Worm (Caenorhabditis elegans): Measurements from ENCODE around the gene C23H5.8.

The C23H5.8 gene

ce11 chrIV:2113362-2114056, at the start of gene C23H5.8:
Gene C23H5.8 (minus strand): TSS chrIV:2113412.
- TF ChIP-seq elt-2 (tag; optimal IDR thresholded peaks at IDR 0.05), result peak; percentile 50
- TF ChIP-seq ceh-6 (GFP tag; optimal IDR thresholded peaks at IDR 0.05), result no peak
- TF ChIP-seq sdc-2 (tag; optimal IDR thresholded peaks at IDR 0.05), result no peak

ce11 chrIV:2162256-2162655, 49.0 kb upstream of the C23H5.8 start:
- TF ChIP-seq gmeb-2 (tag; optimal IDR thresholded peaks at IDR 0.05) (no peak), tbx-7 (tag; optimal IDR thresholded peaks at IDR 0.05) (no peak), ceh-24 (tag; optimal IDR thresholded peaks at IDR 0.05) (no peak), Y22D7AL.16 (tag; optimal IDR thresholded peaks at IDR 0.05) (no peak), hlh-15 (tag; optimal IDR thresholded peaks at IDR 0.05) (no peak), pha-2 (tag; optimal IDR thresholded peaks at IDR 0.05) (no peak), dmd-4 (tag; optimal IDR thresholded peaks at IDR 0.05; ENCODE audit: borderline replicate concordance) (no peak), unc-3 (GFP tag; conservative IDR thresholded peaks at IDR 0.05) (no peak), unc-3 (tag; optimal IDR thresholded peaks at IDR 0.05) (no peak), C38D4.7 (GFP tag; optimal IDR thresholded peaks at IDR 0.05) (no peak), fkh-6 (tag; optimal IDR thresholded peaks at IDR 0.05) (no peak), ceh-6 (GFP tag; optimal IDR thresholded peaks at IDR 0.05) (no peak), odd-2 (tag; optimal IDR thresholded peaks at IDR 0.05) (no peak), ceh-9 (tag; optimal IDR thresholded peaks at IDR 0.05) (no peak), nhr-11 (tag; optimal IDR thresholded peaks at IDR 0.05) (no peak)

ce11 chrIV:2159069-2159468, 45.9 kb upstream of the C23H5.8 start, which contains the start of gene gcy-37:
Gene gcy-37 (minus strand): TSS chrIV:2159169.
- no peak for TF ChIP-seq rnt-1 (tag; optimal IDR thresholded peaks at IDR 0.05)

ce11 chrIV:2156239-2156638, 43.0 kb upstream of the C23H5.8 start:
- TF ChIP-seq ceh-6 (GFP tag; optimal IDR thresholded peaks at IDR 0.05), result no peak
- TF ChIP-seq dve-1 (tag; optimal IDR thresholded peaks at IDR 0.05), result peak; percentile 93
- TF ChIP-seq pros-1 (tag; optimal IDR thresholded peaks at IDR 0.05), result no peak
- TF ChIP-seq pag-3 (tag; optimal IDR thresholded peaks at IDR 0.05; ENCODE audit: borderline replicate concordance), result no peak

ce11 chrIV:2149247-2149756, 36.1 kb upstream of the C23H5.8 start, which contains the start of gene C54E4.5:
Gene C54E4.5 (minus strand): TSS chrIV:2149297.
- TF ChIP-seq C08G9.2 (tag; optimal IDR thresholded peaks at IDR 0.05), result no peak
- no peak for TF ChIP-seq T23F11.4 (GFP tag; optimal IDR thresholded peaks at IDR 0.05)
- no peak for TF ChIP-seq unc-86 (tag; optimal IDR thresholded peaks at IDR 0.05)
- no peak for TF ChIP-seq elt-4 (tag; optimal IDR thresholded peaks at IDR 0.05)
- no peak for TF ChIP-seq pha-2 (tag; optimal IDR thresholded peaks at IDR 0.05)
- TF ChIP-seq unc-55 (GFP tag; optimal IDR thresholded peaks at IDR 0.05), result no peak
- no peak for TF ChIP-seq pqm-1 (tag; optimal IDR thresholded peaks at IDR 0.05)
- no peak for TF ChIP-seq madf-2 (tag; optimal IDR thresholded peaks at IDR 0.05)
- no peak for TF ChIP-seq ceh-14 (tag; optimal IDR thresholded peaks at IDR 0.05)
- no peak for TF ChIP-seq unc-42 (tag; optimal IDR thresholded peaks at IDR 0.05)
- no peak for TF ChIP-seq lin-11 (tag; optimal IDR thresholded peaks at IDR 0.05)

- TF ChIP-seq ceh-14 (tag; optimal IDR thresholded peaks at IDR 0.05), result no peak
- no peak for TF ChIP-seq ceh-9 (tag; optimal IDR thresholded peaks at IDR 0.05)
- TF ChIP-seq hlh-8 (tag; optimal IDR thresholded peaks at IDR 0.05), result no peak
- TF ChIP-seq ref-2 (tag; optimal IDR thresholded peaks at IDR 0.05), result peak; percentile 55
- no peak for TF ChIP-seq syd-9 (tag; optimal IDR thresholded peaks at IDR 0.05)
- no peak for TF ChIP-seq elt-2 (tag; optimal IDR thresholded peaks at IDR 0.05)
- TF ChIP-seq Y22D7AL.16 (tag; optimal IDR thresholded peaks at IDR 0.05), result no peak
- TF ChIP-seq ceh-24 (tag; optimal IDR thresholded peaks at IDR 0.05), result no peak
- no peak for TF ChIP-seq K09A11.1 (tag; optimal IDR thresholded peaks at IDR 0.05; ENCODE audit: insufficient read depth)
Measured at ce11 chrIV:2142320-2142719, 29.1 kb upstream of the C23H5.8 start.
